Worm (Caenorhabditis elegans) whole organism, L1 larva: ENCODE measurements around the gene ndua-7.

Source experiments
- C16A3.4 ChIP-seq: fragments of 150-350 bp; optimal IDR thresholded peaks from 2 replicates; lab custom pipeline; 2014; ENCODE audit warnings: missing biosample characterization, missing genetic modification characterization
- alr-1 ChIP-seq: fragments of 200-800 bp; sonication (Bioruptor generic); optimal IDR thresholded peaks from 2 replicates; lab custom pipeline; 2018; ENCODE audit warnings: borderline replicate concordance, mild to moderate bottlenecking, missing genetic modification characterization, missing compliant biosample characterization
- efl-1 ChIP-seq, 4 experiments: fragments of 150-350 bp; optimal IDR thresholded peaks in 3 of 4; peaks in 1 of 4; 1 replicate in 1 of 4; 2 replicates in 3 of 4; lab custom pipeline; 2014; ENCODE audit warnings: missing biosample characterization in 2 of 4, missing genetic modification characterization in 2 of 4, missing genetic modification reagents in 2 of 4
- fkh-10 ChIP-seq: sonication (generic microtip); optimal IDR thresholded peaks from 2 replicates; lab custom pipeline; 2017; ENCODE audit warnings: missing biosample characterization, missing genetic modification reagents, missing genetic modification characterization
- lsy-2 ChIP-seq, 2 experiments: fragments of 150-350 bp; optimal IDR thresholded peaks; 2 replicates each; lab custom pipeline; 2014; ENCODE audit warnings: missing biosample characterization in 2 of 2, missing genetic modification characterization in 2 of 2
- mab-9 ChIP-seq: fragments of 200-800 bp; sonication (Bioruptor generic); IDR thresholded peaks from 2 replicates; pipeline ENCODE4 v1.3.6; 2022; ENCODE audit warnings: missing genetic modification reagents, missing genetic modification characterization, missing compliant biosample characterization
- mep-1 ChIP-seq: fragments of 150-350 bp; optimal IDR thresholded peaks from 2 replicates; lab custom pipeline; 2014; ENCODE audit warnings: missing biosample characterization, missing genetic modification characterization
- nhr-47 ChIP-seq: sonication (generic microtip); optimal IDR thresholded peaks from 2 replicates; lab custom pipeline; 2016; ENCODE audit warnings: mild to moderate bottlenecking, missing genetic modification characterization, moderate library complexity, missing compliant biosample characterization
- nhr-76 ChIP-seq: sonication (generic microtip); optimal IDR thresholded peaks from 2 replicates; lab custom pipeline; 2017; ENCODE audit warnings: missing biosample characterization, missing genetic modification characterization
- nhr-90 ChIP-seq: sonication (generic microtip); optimal IDR thresholded peaks from 2 replicates; lab custom pipeline; 2016; ENCODE audit warnings: mild to moderate bottlenecking, missing genetic modification characterization, missing compliant biosample characterization; ENCODE audit not compliant: poor library complexity

DNA sequence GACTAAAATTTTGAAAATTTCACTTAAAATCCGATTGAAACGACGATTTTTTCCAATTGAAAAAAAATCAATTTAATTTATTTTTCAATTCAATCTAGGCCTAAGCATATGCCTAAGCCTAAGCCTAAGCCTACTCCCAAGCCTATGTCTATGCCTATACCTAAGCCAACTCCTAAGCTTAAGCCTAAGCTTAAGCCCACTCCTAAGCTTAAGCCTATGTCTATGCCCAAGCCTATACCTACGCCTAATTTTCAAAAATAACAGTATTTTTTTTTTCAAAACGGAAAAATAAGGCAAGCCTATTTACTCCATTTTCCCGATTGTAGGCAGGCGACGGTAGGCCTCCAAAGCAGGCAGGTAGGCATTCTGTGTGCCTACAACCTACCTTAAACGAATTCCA is 50.1 kb downstream of the ndua-7 start:
- TF ChIP-seq mep-1 (tag; lab: Kevin White, UChicago) (no peak), efl-1 (optimal IDR thresholded peaks at IDR 0.05; lab: Kevin White, UChicago) (no peak), efl-1 (GFP tag; optimal IDR thresholded peaks at IDR 0.05 in 1 of 2; lab: Kevin White, UChicago) (no peak), fkh-10 (GFP tag; lab: Kevin White, UChicago) (no peak), alr-1 (tag; lab: Kevin White, UChicago) (no peak), C16A3.4 (tag; lab: Kevin White, UChicago) (no peak), lsy-2 (tag; optimal IDR thresholded peaks at IDR 0.05; lab: Kevin White, UChicago) (no peak), mab-9 (no peak), nhr-47 (tag; lab: Kevin White, UChicago) (no peak), nhr-90 (tag; lab: Kevin White, UChicago) (no peak), nhr-76 (no peak)
